Worm (Caenorhabditis elegans) whole organism, L1 larva: ENCODE results near the gene hex-5.

Source experiments
- C04F5.9 ChIP-seq: sonication (generic microtip); optimal IDR thresholded peaks from 2 replicates; lab custom pipeline; 2016; ENCODE audit warnings: missing genetic modification characterization, missing compliant biosample characterization
- C16A3.4 ChIP-seq: fragments of 150-350 bp; optimal IDR thresholded peaks from 2 replicates; lab custom pipeline; 2014; ENCODE audit warnings: missing biosample characterization, missing genetic modification characterization
- C34B4.2 ChIP-seq: sonication (generic microtip); optimal IDR thresholded peaks from 2 replicates; lab custom pipeline; 2017; ENCODE audit warnings: mild to moderate bottlenecking, missing genetic modification characterization, missing compliant biosample characterization
- aha-1 ChIP-seq: fragments of 150-350 bp; optimal IDR thresholded peaks from 2 replicates; lab custom pipeline; 2014; ENCODE audit warnings: missing biosample characterization, missing genetic modification characterization
- ama-1 ChIP-seq: fragments of 150-350 bp; optimal IDR thresholded peaks from 2 replicates; lab custom pipeline; 2014
- blmp-1 ChIP-seq: fragments of 150-350 bp; optimal IDR thresholded peaks from 2 replicates; lab custom pipeline; 2014; ENCODE audit warnings: missing biosample characterization, missing genetic modification characterization
- ceh-63 ChIP-seq: fragments of 200-800 bp; sonication (Bioruptor generic); optimal IDR thresholded peaks from 2 replicates; lab custom pipeline; 2018; ENCODE audit warnings: mild to moderate bottlenecking, missing genetic modification characterization, missing compliant biosample characterization
- ceh-8 ChIP-seq: fragments of 200-800 bp; sonication (Bioruptor generic); optimal IDR thresholded peaks from 2 replicates; lab custom pipeline; 2018; ENCODE audit warnings: mild to moderate bottlenecking, missing genetic modification characterization, moderate library complexity, missing compliant biosample characterization
- ceh-82 ChIP-seq, 3 experiments: fragments of 150-350 bp in 1 of 3; sonication (generic microtip) in 2 of 3; optimal IDR thresholded peaks; 2 replicates each; lab custom pipeline; 2014 to 2017; ENCODE audit warnings: missing biosample characterization in 3 of 3, missing genetic modification characterization in 3 of 3
- ceh-88 ChIP-seq: fragments of 200-800 bp; sonication (Bioruptor generic); IDR thresholded peaks from 2 replicates; pipeline ENCODE4 v1.3.6; 2022; ENCODE audit warnings: missing genetic modification characterization, missing compliant biosample characterization
- ceh-90 ChIP-seq: sonication (generic microtip); optimal IDR thresholded peaks from 2 replicates; lab custom pipeline; 2016; ENCODE audit warnings: missing genetic modification characterization, missing compliant biosample characterization
- efl-3 ChIP-seq: fragments of 200-800 bp; sonication (Bioruptor generic); optimal IDR thresholded peaks from 2 replicates; lab custom pipeline; 2018; ENCODE audit warnings: mild to moderate bottlenecking, missing genetic modification characterization, missing compliant biosample characterization
- egl-13 ChIP-seq: sonication (generic microtip); optimal IDR thresholded peaks from 2 replicates; lab custom pipeline; 2016; ENCODE audit warnings: missing genotype, missing genetic modification reagents, missing genetic modification characterization, missing compliant biosample characterization
- egl-27 ChIP-seq, 2 experiments: fragments of 150-350 bp in 1 of 2; sonication (generic microtip); optimal IDR thresholded peaks; 3 replicates each; lab custom pipeline; 2017 to 2018; ENCODE audit warnings: missing biosample characterization in 2 of 2, missing genetic modification characterization in 2 of 2, missing genetic modification reagents in 2 of 2
- elt-2 ChIP-seq: sonication (generic microtip); optimal IDR thresholded peaks from 2 replicates; lab custom pipeline; 2016; ENCODE audit warnings: missing genetic modification characterization, mild to moderate bottlenecking, inconsistent platforms, missing compliant biosample characterization, missing genetic modification reagents
- elt-3 ChIP-seq, 6 experiments: fragments of 150-350 bp in 1 of 6; sonication (generic microtip); optimal IDR thresholded peaks; 2 replicates each; lab custom pipeline; 2017 to 2018; ENCODE audit warnings: missing biosample characterization in 6 of 6, missing genetic modification characterization in 6 of 6, inconsistent platforms in 1 of 6
- fkh-10 ChIP-seq: sonication (generic microtip); optimal IDR thresholded peaks from 2 replicates; lab custom pipeline; 2017; ENCODE audit warnings: missing biosample characterization, missing genetic modification reagents, missing genetic modification characterization
- fkh-4 ChIP-seq: sonication (generic microtip); optimal IDR thresholded peaks from 2 replicates; lab custom pipeline; 2016; ENCODE audit warnings: missing compliant biosample characterization, missing genetic modification characterization, borderline replicate concordance
- fkh-8 ChIP-seq: sonication (generic microtip); optimal IDR thresholded peaks from 2 replicates; lab custom pipeline; 2016; ENCODE audit warnings: mild to moderate bottlenecking, missing genetic modification characterization, missing compliant biosample characterization
- hlh-17 ChIP-seq: fragments of 200-800 bp; sonication (Bioruptor generic); optimal IDR thresholded peaks from 2 replicates; lab custom pipeline; 2018; ENCODE audit warnings: missing genetic modification characterization, mild to moderate bottlenecking, missing compliant biosample characterization, moderate library complexity, borderline replicate concordance
- hlh-4 ChIP-seq: sonication (generic microtip); optimal IDR thresholded peaks from 2 replicates; lab custom pipeline; 2016; ENCODE audit warnings: mild to moderate bottlenecking, missing genetic modification characterization, missing compliant biosample characterization
- hpl-2 ChIP-seq: fragments of 150-350 bp; optimal IDR thresholded peaks from 2 replicates; lab custom pipeline; 2014; ENCODE audit warnings: missing biosample characterization, missing genetic modification reagents, missing genetic modification characterization
- jun-1 ChIP-seq: fragments of 150-350 bp; optimal IDR thresholded peaks from 2 replicates; lab custom pipeline; 2014; ENCODE audit warnings: missing biosample characterization, missing genetic modification reagents, missing genetic modification characterization
- lin-15B ChIP-seq: fragments of 150-350 bp; sonication (generic microtip); optimal IDR thresholded peaks from 3 replicates; lab custom pipeline; 2014; ENCODE audit warnings: missing biosample characterization, missing genetic modification characterization
- lin-39 ChIP-seq: fragments of 150-350 bp; optimal IDR thresholded peaks from 2 replicates; lab custom pipeline; 2014; ENCODE audit warnings: missing biosample characterization, missing genetic modification reagents, missing genetic modification characterization
- lir-3 ChIP-seq: sonication (generic microtip); optimal IDR thresholded peaks from 2 replicates; lab custom pipeline; 2016; ENCODE audit warnings: mild to moderate bottlenecking, missing genetic modification characterization, moderate library complexity, missing compliant biosample characterization; ENCODE audit not compliant: poor library complexity
- mab-9 ChIP-seq: fragments of 200-800 bp; sonication (Bioruptor generic); IDR thresholded peaks from 2 replicates; pipeline ENCODE4 v1.3.6; 2022; ENCODE audit warnings: missing genetic modification reagents, missing genetic modification characterization, missing compliant biosample characterization
- mef-2 ChIP-seq: fragments of 150-350 bp; optimal IDR thresholded peaks from 2 replicates; lab custom pipeline; 2014; ENCODE audit warnings: missing biosample characterization, missing genetic modification characterization
- mep-1 ChIP-seq: fragments of 150-350 bp; optimal IDR thresholded peaks from 2 replicates; lab custom pipeline; 2014; ENCODE audit warnings: missing biosample characterization, missing genetic modification characterization
- nhr-11 ChIP-seq: fragments of 150-350 bp; optimal IDR thresholded peaks from 2 replicates; lab custom pipeline; 2014; ENCODE audit warnings: missing biosample characterization, missing genetic modification characterization
- nhr-20 ChIP-seq: sonication (generic microtip); optimal IDR thresholded peaks from 2 replicates; lab custom pipeline; 2016; ENCODE audit warnings: mild to moderate bottlenecking, missing genetic modification characterization, missing compliant biosample characterization
- nhr-237 ChIP-seq: fragments of 150-350 bp; optimal IDR thresholded peaks from 2 replicates; lab custom pipeline; 2014; ENCODE audit warnings: missing biosample characterization, missing genetic modification characterization
- nhr-28 ChIP-seq: fragments of 150-350 bp; optimal IDR thresholded peaks from 2 replicates; lab custom pipeline; 2014; ENCODE audit warnings: missing biosample characterization, missing genetic modification characterization
- nhr-47 ChIP-seq: sonication (generic microtip); optimal IDR thresholded peaks from 2 replicates; lab custom pipeline; 2016; ENCODE audit warnings: mild to moderate bottlenecking, missing genetic modification characterization, moderate library complexity, missing compliant biosample characterization
- nhr-77 ChIP-seq: fragments of 150-350 bp; optimal IDR thresholded peaks from 2 replicates; lab custom pipeline; 2014; ENCODE audit warnings: missing biosample characterization, missing genetic modification characterization
- nhr-84 ChIP-seq: sonication (generic microtip); optimal IDR thresholded peaks from 2 replicates; lab custom pipeline; 2017; ENCODE audit warnings: missing biosample characterization, missing genetic modification characterization
- pag-3 ChIP-seq: sonication (generic microtip); optimal IDR thresholded peaks from 2 replicates; lab custom pipeline; 2017; ENCODE audit warnings: missing genetic modification characterization, mild to moderate bottlenecking, missing compliant biosample characterization, antibody characterized with exemption, borderline replicate concordance; ENCODE audit not compliant: insufficient read depth
- pax-3 ChIP-seq: fragments of 200-800 bp; sonication (Bioruptor generic); optimal IDR thresholded peaks from 2 replicates; lab custom pipeline; 2018; ENCODE audit warnings: mild to moderate bottlenecking, missing genetic modification characterization, moderate library complexity, missing compliant biosample characterization
- rnt-1 ChIP-seq: sonication (generic microtip); optimal IDR thresholded peaks from 2 replicates; lab custom pipeline; 2016; ENCODE audit warnings: mild to moderate bottlenecking, missing genetic modification characterization, moderate library complexity, missing compliant biosample characterization
- sox-4 ChIP-seq: sonication (generic microtip); optimal IDR thresholded peaks from 2 replicates; lab custom pipeline; 2016; ENCODE audit warnings: missing genetic modification characterization, missing compliant biosample characterization
- sptf-1 ChIP-seq: fragments of 150-350 bp; optimal IDR thresholded peaks from 2 replicates; lab custom pipeline; 2014; ENCODE audit warnings: missing biosample characterization, missing genetic modification characterization
- swsn-7 ChIP-seq: sonication (generic microtip); optimal IDR thresholded peaks from 2 replicates; lab custom pipeline; 2016; ENCODE audit warnings: missing genetic modification characterization, missing compliant biosample characterization
- tbx-2 ChIP-seq: sonication (generic microtip); optimal IDR thresholded peaks from 2 replicates; lab custom pipeline; 2016; ENCODE audit warnings: missing genetic modification characterization, missing compliant biosample characterization
- tlp-1 ChIP-seq: fragments of 150-350 bp; optimal IDR thresholded peaks from 2 replicates; lab custom pipeline; 2014; ENCODE audit warnings: missing biosample characterization, missing genetic modification characterization
- unc-130 ChIP-seq: fragments of 150-350 bp; optimal IDR thresholded peaks from 2 replicates; lab custom pipeline; 2017; ENCODE audit warnings: missing biosample characterization, missing genetic modification characterization, inconsistent platforms
- unc-98 ChIP-seq: fragments of 200-800 bp; sonication (Bioruptor generic); IDR thresholded peaks from 2 replicates; pipeline ENCODE4 v1.3.6; 2022; ENCODE audit warnings: missing genetic modification characterization, missing compliant biosample characterization
- ztf-11 ChIP-seq, 2 experiments: sonication (generic microtip); optimal IDR thresholded peaks; 2 replicates each; lab custom pipeline; 2016 to 2017; ENCODE audit warnings: missing genetic modification characterization in 2 of 2, missing biosample characterization in 1 of 2, missing compliant biosample characterization in 1 of 2
- ztf-4 ChIP-seq: fragments of 150-350 bp; optimal IDR thresholded peaks from 2 replicates; lab custom pipeline; 2014; ENCODE audit warnings: missing biosample characterization, missing genetic modification characterization

The hex-5 gene

DNA sequence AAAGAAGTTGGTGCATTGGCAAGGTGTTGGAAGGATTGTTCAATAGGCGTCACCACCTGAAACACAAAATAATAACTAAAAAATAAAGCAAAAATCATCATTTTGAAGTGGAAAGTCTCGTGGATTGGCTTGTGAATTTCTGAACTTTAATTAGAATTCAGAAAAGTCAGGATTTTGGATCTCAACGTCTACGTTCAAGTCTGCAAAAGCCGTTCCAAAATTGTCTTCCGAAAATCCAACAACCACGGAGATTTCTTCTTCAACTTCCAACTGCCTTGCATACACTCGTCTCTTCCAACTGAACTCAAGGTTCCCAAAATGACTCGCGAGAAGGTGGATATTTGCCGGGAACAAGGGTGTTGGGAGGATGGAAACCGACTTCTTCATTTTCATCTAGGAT lies 39.3 kb downstream of the hex-5 start, which contains the start of gene C27C12.3:
C27C12.3 (minus strand) TSS at position 101 of the 400 bp plus-strand sequence.
- TF ChIP-seq jun-1 (no peak), hlh-4 (no peak), fkh-4 (no peak), aha-1 (no peak), ama-1 (no peak), C16A3.4 (tag; lab: Kevin White, UChicago) (no peak), ceh-90 (tag; lab: Kevin White, UChicago) (no peak), mef-2 (tag; lab: Kevin White, UChicago) (no peak), ceh-63 (GFP tag; lab: Kevin White, UChicago) (no peak), lin-15B (no peak), efl-3 (GFP tag; lab: Kevin White, UChicago) (no peak), unc-130 (no peak), ztf-11 (tag; optimal IDR thresholded peaks at IDR 0.05; lab: Kevin White, UChicago) (no peak)

DNA sequence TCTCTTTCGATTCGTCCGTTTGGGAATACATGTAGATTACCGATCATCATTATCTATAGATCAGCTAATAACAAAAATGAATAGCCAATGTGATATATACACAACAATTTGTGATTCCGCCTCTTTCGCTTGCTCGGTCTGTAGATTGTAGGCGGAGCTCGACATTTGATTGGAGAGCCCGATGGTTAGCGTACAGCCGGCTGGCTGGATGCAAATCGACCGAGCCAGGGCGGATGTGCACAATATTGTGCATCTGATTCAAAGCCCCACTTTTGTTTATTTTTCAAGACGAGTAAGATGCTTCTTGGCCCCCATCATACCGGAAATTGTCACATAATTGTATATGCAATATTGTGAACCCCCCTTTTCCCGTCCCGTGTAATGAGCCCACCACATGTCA lies 43.3 kb downstream of the hex-5 start, which contains the start of gene dmd-4:
dmd-4 (minus strand) TSS at position 101 of the 400 bp plus-strand sequence.
- no peak for TF ChIP-seq nhr-237 (tag; lab: Kevin White, UChicago)
- TF ChIP-seq mef-2 (tag; lab: Kevin White, UChicago) = no peak
- TF ChIP-seq nhr-84 (tag; lab: Kevin White, UChicago) = no peak
- TF ChIP-seq hlh-17 (GFP tag; lab: Kevin White, UChicago) = no peak
- TF ChIP-seq swsn-7 (tag; lab: Kevin White, UChicago) = no peak
- TF ChIP-seq aha-1 = no peak
- no peak for TF ChIP-seq ceh-88 (GFP tag; lab: Robert Waterston, UW)
- TF ChIP-seq unc-130 = no peak
- no peak for TF ChIP-seq ceh-8 (GFP tag; lab: Kevin White, UChicago)
- no peak for TF ChIP-seq tbx-2
- no peak for TF ChIP-seq hlh-4
- TF ChIP-seq lir-3 = no peak
- no peak for TF ChIP-seq elt-2 (tag; lab: Kevin White, UChicago)
- no peak for TF ChIP-seq lin-39
- TF ChIP-seq egl-13 (tag; lab: Kevin White, UChicago) = no peak
- no peak for TF ChIP-seq ceh-63 (GFP tag; lab: Kevin White, UChicago)
- TF ChIP-seq, all 84 proteins: peak for 0

DNA sequence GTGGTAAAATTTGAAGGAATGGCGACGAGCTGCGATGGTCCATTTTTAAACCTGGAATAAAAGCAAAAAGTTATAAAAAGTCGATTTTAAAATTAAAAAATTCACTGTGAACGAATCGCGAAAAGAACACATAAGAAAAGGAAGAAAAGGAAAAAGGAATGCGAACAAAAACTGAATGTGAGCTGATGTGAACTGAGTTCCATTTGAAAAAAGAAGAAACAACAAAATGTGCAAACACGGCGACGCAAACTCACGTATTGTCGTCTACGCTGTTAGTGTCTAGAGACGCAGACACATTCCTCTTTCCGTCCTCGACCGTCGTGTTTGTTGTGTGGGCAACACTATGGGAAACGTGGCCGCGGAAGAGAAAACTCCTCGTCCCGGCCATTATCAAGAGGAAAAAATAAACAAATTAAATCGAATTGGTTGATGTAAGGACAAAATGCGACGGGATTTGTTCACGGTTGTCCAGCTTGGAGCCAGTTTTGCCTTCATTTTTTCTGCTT lies 51.3 kb downstream of the hex-5 start, which contains the start of the genes C27C12.1 and C27C12.4:
C27C12.1 (minus strand) TSS at position 51 of the 506 bp plus-strand sequence.
C27C12.4 (plus strand) TSS at position 375 of the 506 bp plus-strand sequence.
- TF ChIP-seq hpl-2 (peak; percentile 13), nhr-20 (tag; lab: Kevin White, UChicago) (peak; percentile 93), hlh-17 (GFP tag; lab: Kevin White, UChicago) (no peak), nhr-47 (peak; percentile 93), ama-1 (no peak), ztf-4 (tag; lab: Kevin White, UChicago) (peak; percentile 73), C34B4.2 (tag; lab: Kevin White, UChicago) (no peak), nhr-11 (peak; percentile 47), C04F5.9 (peak; percentile 61), blmp-1 (tag; lab: Kevin White, UChicago) (peak; percentile 59), tbx-2 (peak; percentile 94), elt-3 (tag; optimal IDR thresholded peaks at IDR 0.05; lab: Kevin White, UChicago) (peak in 3 of 6 experiments; percentile 44 to 70 (median 67)), sptf-1 (tag; lab: Kevin White, UChicago) (no peak), pag-3 (tag; lab: Kevin White, UChicago) (no peak), mab-9 (GFP tag; lab: Robert Waterston, UW) (peak; percentile 83), rnt-1 (tag; lab: Kevin White, UChicago) (peak; percentile 96), nhr-77 (peak; percentile 66), unc-98 (GFP tag; lab: Robert Waterston, UW) (peak; percentile 55; the same call in 1 of the 2 replicates), swsn-7 (tag; lab: Kevin White, UChicago) (peak; percentile 89), egl-13 (tag; lab: Kevin White, UChicago) (peak; percentile 79), fkh-10 (GFP tag; lab: Kevin White, UChicago) (peak; percentile 90), nhr-28 (tag; lab: Kevin White, UChicago) (no peak), nhr-84 (tag; lab: Kevin White, UChicago) (no peak), fkh-8 (tag; lab: Kevin White, UChicago) (peak; percentile 90), pax-3 (tag; lab: Kevin White, UChicago) (peak; percentile 63), mep-1 (tag; lab: Kevin White, UChicago) (peak; percentile 93), jun-1 (peak; percentile 84), ceh-82 (tag; optimal IDR thresholded peaks at IDR 0.05; lab: Kevin White, UChicago) (peak; percentile 82 to 90 (median 84)), tlp-1 (tag; lab: Kevin White, UChicago) (no peak), egl-27 (tag; optimal IDR thresholded peaks at IDR 0.05; lab: Kevin White, UChicago) (no peak), sox-4 (tag; lab: Kevin White, UChicago) (peak; percentile 59)
